Worm (Caenorhabditis elegans) whole organism, young adult: ENCODE data around the gene rfip-1.

Source experiments
- B0261.1 ChIP-seq: sonication (generic microtip); optimal IDR thresholded peaks from 2 replicates; lab custom pipeline; 2016; ENCODE audit warnings: mild to moderate bottlenecking, missing genetic modification characterization, moderate library complexity, missing compliant biosample characterization
- T26A5.8 ChIP-seq: sonication (generic microtip); optimal IDR thresholded peaks from 2 replicates; lab custom pipeline; 2016; ENCODE audit warnings: missing genetic modification characterization, missing compliant biosample characterization
- egl-44 ChIP-seq: fragments of 200-800 bp; sonication (Bioruptor generic); IDR thresholded peaks from 2 replicates; pipeline ENCODE4 v1.3.6; 2022; ENCODE audit warnings: missing genetic modification reagents, missing genetic modification characterization, missing compliant biosample characterization
- egrh-3 ChIP-seq: fragments of 200-800 bp; sonication (Bioruptor generic); IDR thresholded peaks from 2 replicates; pipeline ENCODE4 v1.3.6; 2022; ENCODE audit warnings: missing genetic modification reagents, missing genetic modification characterization, missing compliant biosample characterization
- hmg-20 ChIP-seq: fragments of 200-800 bp; sonication (Bioruptor generic); IDR thresholded peaks from 2 replicates; pipeline ENCODE4 v1.3.6; 2022; ENCODE audit warnings: missing genetic modification reagents, missing genetic modification characterization, missing compliant biosample characterization
- mes-4 ChIP-seq: sonication (generic microtip); optimal IDR thresholded peaks from 2 replicates; lab custom pipeline; 2016; ENCODE audit warnings: missing genotype, missing genetic modification characterization, missing compliant biosample characterization
- pbrm-1 ChIP-seq: fragments of 200-800 bp; sonication (Bioruptor generic); IDR thresholded peaks from 2 replicates; pipeline ENCODE4 v1.3.6; 2022; ENCODE audit warnings: missing genetic modification reagents, missing genetic modification characterization, missing compliant biosample characterization
- unc-130 ChIP-seq: sonication (generic microtip); optimal IDR thresholded peaks from 2 replicates; lab custom pipeline; 2016; ENCODE audit warnings: missing genetic modification reagents, missing genetic modification characterization, missing compliant biosample characterization
- unc-62 ChIP-seq: fragments of 150-350 bp; optimal IDR thresholded peaks from 2 replicates; lab custom pipeline; 2014; ENCODE audit warnings: missing biosample characterization, missing genetic modification reagents, missing genetic modification characterization

DNA sequence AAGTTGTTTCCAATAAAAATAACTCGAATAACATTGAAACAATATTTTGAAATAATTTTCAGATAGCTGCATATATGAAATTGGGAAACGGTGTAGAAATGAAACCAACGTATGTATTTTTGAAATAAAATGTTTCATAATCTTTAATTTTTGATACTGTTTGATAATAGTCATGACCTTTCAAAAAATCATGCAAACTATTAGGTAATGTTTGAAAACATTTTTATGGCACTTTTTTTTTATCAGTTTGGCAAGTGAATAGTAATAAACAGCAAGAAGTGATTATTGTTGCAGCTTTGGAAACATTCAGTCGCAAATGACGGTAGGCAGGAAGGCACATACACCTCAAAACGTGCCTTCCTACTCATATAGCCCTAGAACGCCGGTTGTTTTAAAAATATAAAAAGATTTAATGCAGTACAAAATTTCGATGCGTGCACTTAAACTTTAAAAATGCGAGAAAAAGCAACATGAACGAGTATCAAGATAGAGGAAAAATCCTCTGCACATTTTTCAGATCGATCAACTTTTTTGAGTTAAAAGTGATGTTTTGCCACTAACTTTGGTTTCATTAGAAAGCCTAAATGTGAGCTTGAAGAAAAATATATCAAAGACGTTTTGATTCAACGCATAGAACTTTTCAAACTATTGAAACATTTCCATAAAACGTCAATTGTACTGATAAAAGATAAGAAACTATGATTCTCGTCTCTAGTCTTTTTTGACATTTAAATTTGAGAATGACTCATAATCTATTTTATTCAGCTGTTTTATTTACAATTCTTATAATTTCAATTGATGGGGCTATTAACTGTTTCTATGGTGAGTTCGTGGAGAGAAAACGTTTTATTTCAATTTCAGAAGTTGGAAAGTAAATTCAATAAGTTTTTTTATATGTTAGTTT lies 18.7 kb upstream of the rfip-1 start, which contains the start of gene F55C12.19:
- TF ChIP-seq egl-44 (GFP tag; lab: Robert Waterston, UW) (no peak), B0261.1 (tag; lab: Kevin White, UChicago) (no peak), T26A5.8 (tag; lab: Kevin White, UChicago) (no peak), unc-62 (GFP tag; lab: Kevin White, UChicago) (peak; percentile 36), pbrm-1 (GFP tag; lab: Robert Waterston, UW) (no peak), mes-4 (no peak), egrh-3 (GFP tag; lab: Robert Waterston, UW) (no peak), hmg-20 (GFP tag; lab: Robert Waterston, UW) (no peak), unc-130 (GFP tag; lab: Kevin White, UChicago) (no peak)
